Fruit fly (Drosophila melanogaster): ENCODE results near the gene CG31229.

CG31229 gene

DNA sequence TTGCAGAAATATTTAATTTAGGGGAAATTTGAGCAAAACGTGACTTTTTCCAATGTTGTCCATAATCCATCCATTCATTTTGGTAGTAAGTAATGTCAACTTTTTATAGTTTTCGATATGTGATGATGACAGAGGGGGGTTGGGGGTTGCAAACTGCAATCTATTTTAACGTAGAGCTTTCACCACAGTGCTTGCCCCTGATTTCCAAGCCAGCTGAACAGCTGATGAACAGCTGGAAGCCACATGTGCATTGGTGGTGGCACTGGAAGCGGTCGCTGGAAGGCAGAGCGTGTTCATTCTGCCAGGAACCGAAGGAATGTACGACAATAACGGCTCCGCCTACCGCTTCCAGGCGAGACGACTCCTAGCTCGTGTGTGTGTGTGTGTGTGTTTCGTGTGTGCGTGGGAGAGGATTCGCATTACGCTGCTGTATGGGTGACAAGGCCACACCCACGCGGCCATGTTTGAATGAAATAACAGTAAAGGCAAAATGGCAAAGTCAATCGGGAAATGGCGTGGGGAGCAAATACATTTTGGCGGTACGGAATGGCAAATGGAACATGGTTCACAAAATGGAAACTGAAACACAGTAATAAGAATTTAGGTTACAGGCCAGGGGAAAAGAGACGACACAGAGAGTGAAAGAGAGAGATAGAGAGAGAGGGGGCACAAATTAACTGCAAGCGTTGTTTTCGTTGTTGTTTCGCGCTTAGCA is 31.4 kb downstream of the CG31229 start:
- no peak for TF ChIP-seq CrebA (GFP tag; optimal IDR thresholded peaks at IDR 0.05; ENCODE audit: borderline replicate concordance)
- TF ChIP-seq psq (GFP tag; optimal IDR thresholded peaks at IDR 0.05): no peak
- TF ChIP-seq rgr (GFP tag; optimal IDR thresholded peaks at IDR 0.05): no peak
- no peak for TF ChIP-seq ey (GFP tag; optimal IDR thresholded peaks at IDR 0.05)
- no peak for TF ChIP-seq dsf (GFP tag; optimal IDR thresholded peaks at IDR 0.05; ENCODE audit: borderline replicate concordance)
- no peak for TF ChIP-seq CG32264 (GFP tag; optimal IDR thresholded peaks at IDR 0.05)
- TF ChIP-seq woc (GFP tag; optimal IDR thresholded peaks at IDR 0.05): no peak

DNA sequence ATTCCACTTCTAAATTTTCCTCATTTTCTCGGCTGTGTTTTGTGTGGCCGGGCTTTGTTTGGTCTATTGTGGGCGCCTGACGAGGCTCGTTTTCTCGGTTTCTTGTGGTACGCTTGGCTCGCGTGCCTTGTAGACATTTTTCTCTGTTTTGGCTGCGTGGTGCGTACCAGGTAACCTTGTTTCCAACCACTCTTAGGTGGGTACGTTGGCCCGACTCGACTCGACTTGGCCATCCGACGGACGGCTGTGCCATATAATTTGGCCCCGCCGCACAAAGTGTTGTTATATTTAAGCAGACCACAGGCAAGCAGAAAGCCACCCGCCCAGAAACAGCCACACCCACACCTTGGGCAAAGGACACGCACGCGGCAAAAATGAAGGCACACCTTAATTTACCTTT is 35.9 kb downstream of the CG31229 start:
- TF ChIP-seq dsf (GFP tag; optimal IDR thresholded peaks at IDR 0.05; ENCODE audit: borderline replicate concordance) (no peak), woc (GFP tag; optimal IDR thresholded peaks at IDR 0.05) (no peak)

DNA sequence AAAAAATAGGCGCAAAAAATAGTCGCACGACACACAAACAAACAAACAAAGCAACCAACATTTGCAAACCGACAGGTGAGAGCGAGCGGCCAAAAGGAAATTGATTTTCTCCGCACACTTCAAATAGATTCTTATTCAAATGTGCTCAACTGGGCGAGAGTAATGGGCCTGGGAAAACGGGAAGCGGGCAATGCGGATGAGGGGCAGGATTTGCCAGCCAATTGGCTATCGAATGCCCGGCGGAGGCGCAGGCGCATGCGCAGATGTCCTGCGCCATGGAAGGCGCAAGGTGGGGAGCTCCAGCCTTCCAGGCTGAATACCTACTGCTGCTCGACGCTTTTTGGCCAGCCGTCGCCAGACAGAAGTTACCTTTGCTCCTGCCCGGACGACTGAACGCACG is 37.5 kb downstream of the CG31229 start, which contains the start of the genes ChAT and VAChT:
Gene ChAT, plus strand, starts transcription at position 352 of the 400 bp plus-strand sequence.
Gene VAChT, plus strand, starts transcription at position 352 of the 400 bp plus-strand sequence.
- TF ChIP-seq dmrt93B (GFP tag; optimal IDR thresholded peaks at IDR 0.05) (no peak), GATAd (GFP tag; optimal IDR thresholded peaks at IDR 0.05) (no peak), Rel (GFP tag; optimal IDR thresholded peaks at IDR 0.05) (no peak), Rel (tag; optimal IDR thresholded peaks at IDR 0.05) (no peak), Myc (optimal IDR thresholded peaks at IDR 0.05) (no peak), HLH106 (tag; optimal IDR thresholded peaks at IDR 0.05) (no peak), usp (GFP tag; optimal IDR thresholded peaks at IDR 0.05) (no peak), Mio (GFP tag; optimal IDR thresholded peaks at IDR 0.05) (no peak), sv (GFP tag; optimal IDR thresholded peaks at IDR 0.05) (no peak), Abd-B (GFP tag; optimal IDR thresholded peaks at IDR 0.05) (no peak), CG32264 (GFP tag; optimal IDR thresholded peaks at IDR 0.05) (no peak), Dfd (GFP tag; optimal IDR thresholded peaks at IDR 0.05) (no peak), sage (GFP tag; optimal IDR thresholded peaks at IDR 0.05) (no peak), Dif (GFP tag; optimal IDR thresholded peaks at IDR 0.05; ENCODE audit: partially characterized antibody) (no peak), psq (GFP tag; optimal IDR thresholded peaks at IDR 0.05) (no peak), brk (GFP tag; optimal IDR thresholded peaks at IDR 0.05) (no peak), CG9705 (GFP tag; optimal IDR thresholded peaks at IDR 0.05) (no peak), jim (GFP tag; optimal IDR thresholded peaks at IDR 0.05) (no peak), Hr83 (GFP tag; optimal IDR thresholded peaks at IDR 0.05; ENCODE audit: poor library complexity, severe bottlenecking) (no peak), dsf (GFP tag; optimal IDR thresholded peaks at IDR 0.05; ENCODE audit: borderline replicate concordance) (no peak)

DNA sequence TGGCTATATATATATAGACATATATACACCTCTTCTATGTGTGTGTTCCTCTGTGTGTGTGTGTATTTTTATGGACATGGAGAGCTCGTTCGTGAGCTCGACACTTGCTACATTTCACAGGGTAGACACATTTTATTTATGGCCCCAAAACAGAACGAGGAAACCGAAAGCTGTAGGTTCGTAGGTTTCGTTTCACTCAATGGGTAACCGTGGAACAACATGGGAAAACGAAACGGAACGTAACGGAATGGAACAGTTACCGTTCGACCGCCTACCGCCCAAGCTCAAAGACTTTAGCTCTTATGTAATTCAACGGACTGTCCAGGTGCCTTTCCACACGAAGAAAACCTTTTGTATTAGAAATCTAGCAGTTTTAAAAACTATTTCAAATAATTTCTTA is 38.6 kb downstream of the CG31229 start:
- no peak for TF ChIP-seq Hnf4 (GFP tag; optimal IDR thresholded peaks at IDR 0.05)
- TF ChIP-seq lola (GFP tag; optimal IDR thresholded peaks at IDR 0.05): no peak
- no peak for TF ChIP-seq psq (GFP tag; optimal IDR thresholded peaks at IDR 0.05)
- TF ChIP-seq usp (GFP tag; optimal IDR thresholded peaks at IDR 0.05): no peak
- no peak for TF ChIP-seq rgr (GFP tag; optimal IDR thresholded peaks at IDR 0.05)
- no peak for TF ChIP-seq OdsH (GFP tag; optimal IDR thresholded peaks at IDR 0.05)
- TF ChIP-seq dsf (GFP tag; optimal IDR thresholded peaks at IDR 0.05; ENCODE audit: borderline replicate concordance): no peak
- no peak for TF ChIP-seq Rel (GFP tag; optimal IDR thresholded peaks at IDR 0.05)
- no peak for TF ChIP-seq Rel (tag; optimal IDR thresholded peaks at IDR 0.05)
- no peak for TF ChIP-seq CG9705 (GFP tag; optimal IDR thresholded peaks at IDR 0.05)
- TF ChIP-seq Dfd (GFP tag; optimal IDR thresholded peaks at IDR 0.05): no peak
- TF ChIP-seq GATAd (GFP tag; optimal IDR thresholded peaks at IDR 0.05): no peak
- no peak for TF ChIP-seq pan (optimal IDR thresholded peaks at IDR 0.05)
- TF ChIP-seq ey (GFP tag; optimal IDR thresholded peaks at IDR 0.05): no peak
- TF ChIP-seq CrebA (GFP tag; optimal IDR thresholded peaks at IDR 0.05; ENCODE audit: borderline replicate concordance): no peak
- TF ChIP-seq brk (GFP tag; optimal IDR thresholded peaks at IDR 0.05): no peak
- no peak for TF ChIP-seq Myc (optimal IDR thresholded peaks at IDR 0.05)

DNA sequence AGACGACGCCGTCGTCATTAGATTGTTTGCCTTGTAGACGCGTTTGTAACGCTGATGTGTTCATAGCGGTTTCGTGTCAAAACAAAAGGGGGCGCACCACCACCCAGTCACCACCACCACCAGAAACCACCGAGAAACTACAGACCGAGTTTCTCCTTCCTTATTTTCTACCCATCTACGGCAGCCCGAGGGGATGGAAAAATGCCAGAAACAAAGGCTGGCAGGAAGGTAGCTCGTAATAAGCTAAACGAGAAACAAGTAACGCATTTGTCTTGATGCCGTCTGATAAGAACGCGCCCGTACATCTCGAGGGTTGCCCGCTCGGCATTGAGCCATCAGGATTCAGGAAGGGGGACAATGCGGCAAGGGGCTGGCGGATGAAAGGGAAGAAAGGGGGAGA is 39.8 kb downstream of the CG31229 start:
- no peak for TF ChIP-seq GATAd (GFP tag; optimal IDR thresholded peaks at IDR 0.05)
- TF ChIP-seq br (GFP tag; optimal IDR thresholded peaks at IDR 0.05): no peak
- TF ChIP-seq fru (GFP tag; optimal IDR thresholded peaks at IDR 0.05): no peak
- TF ChIP-seq pan (optimal IDR thresholded peaks at IDR 0.05): no peak
- no peak for TF ChIP-seq psq (GFP tag; optimal IDR thresholded peaks at IDR 0.05)
- no peak for TF ChIP-seq CG9705 (GFP tag; optimal IDR thresholded peaks at IDR 0.05)
- no peak for TF ChIP-seq tai (GFP tag; optimal IDR thresholded peaks at IDR 0.05)
